Worm (Caenorhabditis elegans) whole organism, L4/young adult: ENCODE data around the gene ptr-1.

Experiments used
- W03F9.2 ChIP-seq: fragments of 150-350 bp; optimal IDR thresholded peaks from 2 replicates; lab custom pipeline; 2014; ENCODE audit warnings: missing biosample characterization, missing genetic modification characterization
- him-1 ChIP-seq: sonication (generic microtip); optimal IDR thresholded peaks from 2 replicates; lab custom pipeline; 2016; ENCODE audit warnings: missing genotype, missing genetic modification reagents, missing genetic modification characterization, missing compliant biosample characterization

- TF ChIP-seq him-1 (no peak), W03F9.2 (tag; lab: Kevin White, UChicago) (no peak)
These were observed 21.2 kb upstream of the ptr-1 start, which contains the start of gene asp-2 for ce11 chrV:9202710-9203109.
